Worm (Caenorhabditis elegans) whole organism, L3 larva: ENCODE data around the gene C25D7.5.

Source experiments
- aly-2 ChIP-seq: fragments of 150-350 bp; optimal IDR thresholded peaks from 2 replicates; lab custom pipeline; 2014; ENCODE audit warnings: missing biosample characterization, missing genetic modification characterization
- ceh-82 ChIP-seq: fragments of 150-350 bp; optimal IDR thresholded peaks from 2 replicates; lab custom pipeline; 2014; ENCODE audit warnings: missing biosample characterization, missing genetic modification characterization
- fkh-2 ChIP-seq: fragments of 150-350 bp; optimal IDR thresholded peaks from 2 replicates; lab custom pipeline; 2014; ENCODE audit warnings: missing biosample characterization, missing genetic modification reagents, missing genetic modification characterization
- nhr-12 ChIP-seq: fragments of 150-350 bp; optimal IDR thresholded peaks from 2 replicates; lab custom pipeline; 2014; ENCODE audit warnings: missing biosample characterization, missing genetic modification characterization
- unc-62 ChIP-seq: fragments of 150-350 bp; sonication (generic microtip); optimal IDR thresholded peaks from 4 replicates; lab custom pipeline; 2014; ENCODE audit warnings: missing biosample characterization, missing genetic modification reagents, missing genetic modification characterization
- zag-1 ChIP-seq: fragments of 150-350 bp; optimal IDR thresholded peaks from 2 replicates; lab custom pipeline; 2014; ENCODE audit warnings: missing biosample characterization, missing genetic modification characterization

DNA sequence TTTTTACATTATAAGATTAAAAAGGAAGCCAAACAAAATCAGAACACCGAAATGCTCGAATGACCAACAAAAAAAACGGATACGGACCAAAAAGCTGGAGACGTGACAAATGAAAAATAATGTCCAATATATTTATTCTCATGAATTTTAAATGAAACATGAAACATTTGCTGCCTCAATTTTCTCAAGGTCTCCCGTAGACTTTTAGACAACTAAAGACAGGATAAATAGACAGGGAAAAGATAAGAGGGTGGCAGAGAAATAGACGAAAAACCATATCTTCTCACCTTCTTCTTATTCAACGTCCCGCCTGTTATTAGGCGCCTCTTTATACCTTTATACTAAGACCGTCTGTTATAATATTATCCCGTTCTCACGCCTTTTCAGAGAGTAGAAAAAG lies 36.7 kb upstream of the C25D7.5 start:
- TF ChIP-seq zag-1 (tag; lab: Kevin White, UChicago) (no peak), fkh-2 (tag; lab: Kevin White, UChicago) (no peak), unc-62 (no peak), aly-2 (tag; lab: Kevin White, UChicago) (no peak), nhr-12 (tag; lab: Kevin White, UChicago) (no peak), ceh-82 (tag; lab: Kevin White, UChicago) (no peak)
